Fruit fly (Drosophila melanogaster): ENCODE measurements around the gene mus101.

DNA sequence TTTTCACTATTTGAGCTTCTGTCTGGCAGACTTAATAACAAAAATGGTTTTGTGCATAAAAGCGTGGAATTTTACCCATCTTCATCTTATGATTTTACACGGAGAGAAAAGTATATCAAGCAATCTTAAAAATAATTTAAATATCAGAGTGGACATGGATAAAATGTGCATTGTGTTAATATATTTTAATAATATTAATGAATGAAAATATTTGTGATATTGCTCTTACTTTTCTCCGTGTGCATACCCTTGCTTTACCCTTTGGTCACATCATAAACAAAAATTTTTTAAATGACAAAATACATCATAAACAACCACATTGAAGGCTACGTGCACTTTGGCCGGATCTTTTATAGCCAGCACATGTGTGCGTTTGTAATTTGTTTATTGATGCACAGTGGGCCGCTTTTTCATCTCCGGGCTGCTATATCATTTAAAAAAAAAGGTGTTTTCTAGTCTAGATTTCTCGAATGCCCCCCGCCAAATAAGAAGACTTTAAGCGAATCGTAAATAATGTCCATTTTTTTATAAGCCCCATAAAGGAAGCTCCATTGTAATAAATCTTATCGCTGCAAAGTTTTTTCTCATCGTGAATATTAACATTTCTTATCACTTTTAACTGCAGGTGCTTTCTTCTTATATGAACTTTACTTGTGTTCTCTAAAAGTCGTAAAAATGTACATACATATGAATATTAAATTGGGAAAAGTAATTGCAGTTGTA is 42.5 kb downstream of the mus101 start:
- TF ChIP-seq CG8301 (tag; optimal IDR thresholded peaks at IDR 0.05) (peak; percentile 45), CG14655 (GFP tag; optimal IDR thresholded peaks at IDR 0.05) (peak; percentile 50), EcR (GFP tag; optimal IDR thresholded peaks at IDR 0.05) (no peak), CG4496 (GFP tag; IDR thresholded peaks at IDR 0.05) (peak; percentile 58; the same call in 2 of the 3 replicates), CG12605 (GFP tag; IDR thresholded peaks at IDR 0.05) (no peak), CG15710 (tag; optimal IDR thresholded peaks at IDR 0.05) (peak; percentile 29), gl (tag; optimal IDR thresholded peaks at IDR 0.05) (no peak), Pif1A (GFP tag; optimal IDR thresholded peaks at IDR 0.05) (no peak), CG9948 (tag; optimal IDR thresholded peaks at IDR 0.05) (peak; percentile 47), CG13204 (GFP tag; optimal IDR thresholded peaks at IDR 0.05) (no peak), fd96Ca (GFP tag; IDR thresholded peaks at IDR 0.05) (peak; percentile 58; the same call in 1 of the 3 replicates)

All from whole organism, pupa.